Worm (Caenorhabditis elegans) whole organism, midembryonic: ENCODE results near the gene C23H3.9.

ENCODE experiments used
- flt-1 ChIP-seq: fragments of 200-800 bp; sonication (Bioruptor generic); IDR thresholded peaks from 2 replicates; pipeline ENCODE4 v1.3.6; 2022; ENCODE audit warnings: missing genetic modification characterization, missing compliant biosample characterization
- ref-1 ChIP-seq: fragments of 200-800 bp; sonication (Bioruptor generic); conservative IDR thresholded peaks from 2 replicates; pipeline ENCODE4 v1.3.6; 2022; ENCODE audit warnings: missing genetic modification reagents, missing genetic modification characterization, missing compliant biosample characterization
- tab-1 ChIP-seq: fragments of 200-800 bp; sonication (Bioruptor generic); IDR thresholded peaks from 2 replicates; pipeline ENCODE4 v1.3.6; 2022; ENCODE audit warnings: missing genetic modification characterization, missing compliant biosample characterization

ce11 chrII:31521-31920 is 47.5 kb downstream of the C23H3.9 start, which contains the start of the genes F23F1.5 and fbxc-54:
- TF ChIP-seq flt-1 (GFP tag; lab: Robert Waterston, UW): no peak
- no peak for TF ChIP-seq ref-1 (GFP tag; lab: Robert Waterston, UW)
- no peak for TF ChIP-seq tab-1 (GFP tag; lab: Robert Waterston, UW)
